Worm (Caenorhabditis elegans) whole organism, L1 larva: ENCODE data around the gene F47B8.3.

Experiments used
- C04F5.9 ChIP-seq: sonication (generic microtip); optimal IDR thresholded peaks from 2 replicates; lab custom pipeline; 2016; ENCODE audit warnings: missing genetic modification characterization, missing compliant biosample characterization
- C16A3.4 ChIP-seq: fragments of 150-350 bp; optimal IDR thresholded peaks from 2 replicates; lab custom pipeline; 2014; ENCODE audit warnings: missing biosample characterization, missing genetic modification characterization
- F16B12.6 ChIP-seq: fragments of 150-350 bp; optimal IDR thresholded peaks from 2 replicates; lab custom pipeline; 2014; ENCODE audit warnings: missing biosample characterization, missing genetic modification characterization
- aha-1 ChIP-seq: fragments of 150-350 bp; optimal IDR thresholded peaks from 2 replicates; lab custom pipeline; 2014; ENCODE audit warnings: missing biosample characterization, missing genetic modification characterization
- blmp-1 ChIP-seq: fragments of 150-350 bp; optimal IDR thresholded peaks from 2 replicates; lab custom pipeline; 2014; ENCODE audit warnings: missing biosample characterization, missing genetic modification characterization
- ceh-8 ChIP-seq: fragments of 200-800 bp; sonication (Bioruptor generic); optimal IDR thresholded peaks from 2 replicates; lab custom pipeline; 2018; ENCODE audit warnings: mild to moderate bottlenecking, missing genetic modification characterization, moderate library complexity, missing compliant biosample characterization
- ces-1 ChIP-seq: fragments of 150-350 bp; optimal IDR thresholded peaks from 2 replicates; lab custom pipeline; 2014; ENCODE audit warnings: missing biosample characterization, missing genetic modification reagents, missing genetic modification characterization
- efl-1 ChIP-seq, 4 experiments: fragments of 150-350 bp; optimal IDR thresholded peaks in 3 of 4; peaks in 1 of 4; 1 replicate in 1 of 4; 2 replicates in 3 of 4; lab custom pipeline; 2014; ENCODE audit warnings: missing biosample characterization in 2 of 4, missing genetic modification characterization in 2 of 4, missing genetic modification reagents in 2 of 4
- efl-3 ChIP-seq: fragments of 200-800 bp; sonication (Bioruptor generic); optimal IDR thresholded peaks from 2 replicates; lab custom pipeline; 2018; ENCODE audit warnings: mild to moderate bottlenecking, missing genetic modification characterization, missing compliant biosample characterization
- egl-13 ChIP-seq: sonication (generic microtip); optimal IDR thresholded peaks from 2 replicates; lab custom pipeline; 2016; ENCODE audit warnings: missing genotype, missing genetic modification reagents, missing genetic modification characterization, missing compliant biosample characterization
- elt-2 ChIP-seq: sonication (generic microtip); optimal IDR thresholded peaks from 2 replicates; lab custom pipeline; 2016; ENCODE audit warnings: missing genetic modification characterization, mild to moderate bottlenecking, inconsistent platforms, missing compliant biosample characterization, missing genetic modification reagents
- elt-3 ChIP-seq, 6 experiments: fragments of 150-350 bp in 1 of 6; sonication (generic microtip); optimal IDR thresholded peaks; 2 replicates each; lab custom pipeline; 2017 to 2018; ENCODE audit warnings: missing biosample characterization in 6 of 6, missing genetic modification characterization in 6 of 6, inconsistent platforms in 1 of 6
- fkh-10 ChIP-seq: sonication (generic microtip); optimal IDR thresholded peaks from 2 replicates; lab custom pipeline; 2017; ENCODE audit warnings: missing biosample characterization, missing genetic modification reagents, missing genetic modification characterization
- fkh-4 ChIP-seq: sonication (generic microtip); optimal IDR thresholded peaks from 2 replicates; lab custom pipeline; 2016; ENCODE audit warnings: missing compliant biosample characterization, missing genetic modification characterization, borderline replicate concordance
- fkh-8 ChIP-seq: sonication (generic microtip); optimal IDR thresholded peaks from 2 replicates; lab custom pipeline; 2016; ENCODE audit warnings: mild to moderate bottlenecking, missing genetic modification characterization, missing compliant biosample characterization
- fos-1 ChIP-seq: fragments of 150-350 bp; optimal IDR thresholded peaks from 2 replicates; lab custom pipeline; 2014; ENCODE audit warnings: missing biosample characterization, missing genetic modification characterization
- grh-1 ChIP-seq: fragments of 200-800 bp; sonication (Bioruptor generic); IDR thresholded peaks from 2 replicates; pipeline ENCODE4 v1.3.6; 2022; ENCODE audit warnings: missing genetic modification reagents, missing genetic modification characterization, missing compliant biosample characterization
- hlh-4 ChIP-seq: sonication (generic microtip); optimal IDR thresholded peaks from 2 replicates; lab custom pipeline; 2016; ENCODE audit warnings: mild to moderate bottlenecking, missing genetic modification characterization, missing compliant biosample characterization
- isw-1 ChIP-seq: fragments of 200-800 bp; sonication (Bioruptor generic); IDR thresholded peaks from 2 replicates; pipeline ENCODE4 v1.3.6; 2022; ENCODE audit warnings: missing genetic modification characterization, missing compliant biosample characterization
- mab-9 ChIP-seq: fragments of 200-800 bp; sonication (Bioruptor generic); IDR thresholded peaks from 2 replicates; pipeline ENCODE4 v1.3.6; 2022; ENCODE audit warnings: missing genetic modification reagents, missing genetic modification characterization, missing compliant biosample characterization
- mdl-1 ChIP-seq, 2 experiments: fragments of 150-350 bp; optimal IDR thresholded peaks; 2 replicates each; lab custom pipeline; 2014 to 2017; ENCODE audit warnings: missing biosample characterization in 2 of 2, missing genetic modification characterization in 2 of 2, inconsistent platforms in 1 of 2
- mef-2 ChIP-seq: fragments of 150-350 bp; optimal IDR thresholded peaks from 2 replicates; lab custom pipeline; 2014; ENCODE audit warnings: missing biosample characterization, missing genetic modification characterization
- mep-1 ChIP-seq: fragments of 150-350 bp; optimal IDR thresholded peaks from 2 replicates; lab custom pipeline; 2014; ENCODE audit warnings: missing biosample characterization, missing genetic modification characterization
- nhr-19 ChIP-seq: fragments of 200-800 bp; sonication (Bioruptor generic); conservative IDR thresholded peaks from 2 replicates; pipeline ENCODE4 v1.3.6; 2022; ENCODE audit warnings: missing genetic modification characterization, missing compliant biosample characterization
- nhr-20 ChIP-seq: sonication (generic microtip); optimal IDR thresholded peaks from 2 replicates; lab custom pipeline; 2016; ENCODE audit warnings: mild to moderate bottlenecking, missing genetic modification characterization, missing compliant biosample characterization
- nhr-237 ChIP-seq: fragments of 150-350 bp; optimal IDR thresholded peaks from 2 replicates; lab custom pipeline; 2014; ENCODE audit warnings: missing biosample characterization, missing genetic modification characterization
- nhr-28 ChIP-seq: fragments of 150-350 bp; optimal IDR thresholded peaks from 2 replicates; lab custom pipeline; 2014; ENCODE audit warnings: missing biosample characterization, missing genetic modification characterization
- nhr-85 ChIP-seq: sonication (generic microtip); peaks from one replicate; lab custom pipeline; 2016; ENCODE audit warnings: missing genetic modification characterization, inconsistent platforms, missing compliant biosample characterization
- pag-3 ChIP-seq: sonication (generic microtip); optimal IDR thresholded peaks from 2 replicates; lab custom pipeline; 2017; ENCODE audit warnings: missing genetic modification characterization, mild to moderate bottlenecking, missing compliant biosample characterization, antibody characterized with exemption, borderline replicate concordance; ENCODE audit not compliant: insufficient read depth
- skn-1 ChIP-seq: fragments of 150-350 bp; optimal IDR thresholded peaks from 2 replicates; lab custom pipeline; 2014; ENCODE audit warnings: missing biosample characterization, missing genetic modification characterization
- snu-23 ChIP-seq: sonication (generic microtip); optimal IDR thresholded peaks from 2 replicates; lab custom pipeline; 2016; ENCODE audit warnings: missing genetic modification characterization, missing compliant biosample characterization
- sox-4 ChIP-seq: sonication (generic microtip); optimal IDR thresholded peaks from 2 replicates; lab custom pipeline; 2016; ENCODE audit warnings: missing genetic modification characterization, missing compliant biosample characterization
- sup-37 ChIP-seq: fragments of 200-800 bp; sonication (Bioruptor generic); optimal IDR thresholded peaks from 2 replicates; lab custom pipeline; 2018; ENCODE audit warnings: mild to moderate bottlenecking, missing genetic modification characterization, missing compliant biosample characterization
- unc-30 ChIP-seq: sonication (generic microtip); optimal IDR thresholded peaks from 2 replicates; lab custom pipeline; 2017; ENCODE audit warnings: missing biosample characterization, missing genetic modification characterization
- unc-62 ChIP-seq: fragments of 150-350 bp; optimal IDR thresholded peaks from 2 replicates; lab custom pipeline; 2014; ENCODE audit warnings: missing biosample characterization, missing genetic modification reagents, missing genetic modification characterization
- unc-98 ChIP-seq: fragments of 200-800 bp; sonication (Bioruptor generic); IDR thresholded peaks from 2 replicates; pipeline ENCODE4 v1.3.6; 2022; ENCODE audit warnings: missing genetic modification characterization, missing compliant biosample characterization
- vab-15 ChIP-seq: sonication (generic microtip); optimal IDR thresholded peaks from 2 replicates; lab custom pipeline; 2017; ENCODE audit warnings: missing genotype, mild to moderate bottlenecking, missing genetic modification characterization, missing compliant biosample characterization
- xbp-1 ChIP-seq: sonication (generic microtip); optimal IDR thresholded peaks from 2 replicates; lab custom pipeline; 2016; ENCODE audit warnings: missing genetic modification characterization, missing compliant biosample characterization
- zip-4 ChIP-seq: fragments of 200-800 bp; sonication (Bioruptor generic); optimal IDR thresholded peaks from 2 replicates; lab custom pipeline; 2018; ENCODE audit warnings: mild to moderate bottlenecking, missing genetic modification characterization, moderate library complexity, missing compliant biosample characterization
- ztf-11 ChIP-seq, 2 experiments: sonication (generic microtip); optimal IDR thresholded peaks; 2 replicates each; lab custom pipeline; 2016 to 2017; ENCODE audit warnings: missing genetic modification characterization in 2 of 2, missing biosample characterization in 1 of 2, missing compliant biosample characterization in 1 of 2
- ztf-4 ChIP-seq: fragments of 150-350 bp; optimal IDR thresholded peaks from 2 replicates; lab custom pipeline; 2014; ENCODE audit warnings: missing biosample characterization, missing genetic modification characterization

Gene F47B8.3

ce11 chrV:14285803-14286202, 37.0 kb downstream of the F47B8.3 start, which contains the start of gene F40G12.11:
F40G12.11 (plus strand) TSS chrV:14286171.
- no peak for TF ChIP-seq sox-4 (tag; lab: Kevin White, UChicago)
- TF ChIP-seq F16B12.6 (tag; lab: Kevin White, UChicago), result no peak
- TF ChIP-seq vab-15, result no peak
- TF ChIP-seq aha-1 (tag; lab: Kevin White, UChicago), result no peak
- TF ChIP-seq mep-1 (tag; lab: Kevin White, UChicago), result no peak
- TF ChIP-seq xbp-1, result no peak
- TF ChIP-seq skn-1, result no peak
- TF ChIP-seq elt-3 (tag; optimal IDR thresholded peaks at IDR 0.05; lab: Kevin White, UChicago), result no peak
- TF ChIP-seq snu-23 (GFP tag; lab: Kevin White, UChicago), result no peak
- no peak for TF ChIP-seq mdl-1 (tag; optimal IDR thresholded peaks at IDR 0.05; lab: Kevin White, UChicago)
- TF ChIP-seq unc-30 (tag; lab: Kevin White, UChicago), result no peak
- TF ChIP-seq, all 84 proteins: peak for 0

DNA sequence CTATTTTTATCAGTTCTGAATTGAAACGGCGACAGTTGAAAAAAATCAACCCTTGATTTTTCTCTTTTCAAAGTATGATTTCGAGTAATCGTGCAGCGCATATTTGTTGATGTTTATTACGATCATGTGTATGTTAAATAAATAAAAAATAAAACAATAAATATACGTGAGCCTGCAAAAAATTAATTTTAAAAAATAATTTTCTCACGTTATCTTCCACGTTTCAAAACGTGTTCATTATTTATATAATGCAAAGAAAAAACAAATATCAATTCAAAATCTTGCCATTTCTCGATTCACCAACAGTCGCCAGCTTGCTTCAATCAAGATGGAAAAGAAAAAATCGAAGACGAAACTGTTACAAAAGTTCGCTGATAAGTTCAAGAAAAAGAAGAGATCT, 39.6 kb downstream of the F47B8.3 start, which contains the start of gene F40G12.10:
Gene F40G12.10, plus strand, starts transcription at position 301 of the 400 bp plus-strand sequence.
- TF ChIP-seq ces-1 (GFP tag; lab: Kevin White, UChicago) (no peak), isw-1 (GFP tag; lab: Robert Waterston, UW) (no peak), C04F5.9 (tag; lab: Kevin White, UChicago) (no peak), blmp-1 (tag; lab: Kevin White, UChicago) (no peak), xbp-1 (no peak), nhr-20 (tag; lab: Kevin White, UChicago) (no peak), unc-62 (GFP tag; lab: Kevin White, UChicago) (no peak), unc-98 (GFP tag; lab: Robert Waterston, UW) (no peak), fos-1 (tag; lab: Kevin White, UChicago) (no peak), hlh-4 (tag; lab: Kevin White, UChicago) (no peak), mef-2 (tag; lab: Kevin White, UChicago) (no peak), vab-15 (no peak), zip-4 (GFP tag; lab: Kevin White, UChicago) (no peak), fkh-4 (tag; lab: Kevin White, UChicago) (no peak), fkh-8 (tag; lab: Kevin White, UChicago) (no peak), grh-1 (GFP tag; lab: Robert Waterston, UW) (no peak), nhr-28 (tag; lab: Kevin White, UChicago) (no peak), elt-2 (tag; lab: Kevin White, UChicago) (no peak), ztf-4 (tag; lab: Kevin White, UChicago) (no peak)

- TF ChIP-seq C16A3.4 (no peak), F16B12.6 (tag; lab: Kevin White, UChicago) (no peak), efl-1 (optimal IDR thresholded peaks at IDR 0.05; lab: Kevin White, UChicago) (no peak), efl-1 (GFP tag; optimal IDR thresholded peaks at IDR 0.05 in 1 of 2; lab: Kevin White, UChicago) (no peak), efl-3 (GFP tag; lab: Kevin White, UChicago) (no peak), sup-37 (GFP tag; lab: Kevin White, UChicago) (no peak), snu-23 (GFP tag; lab: Kevin White, UChicago) (no peak), ztf-11 (tag; optimal IDR thresholded peaks at IDR 0.05; lab: Kevin White, UChicago) (no peak), fkh-10 (GFP tag; lab: Kevin White, UChicago) (no peak), unc-30 (tag; lab: Kevin White, UChicago) (no peak)
Observed at ce11 chrV:14282222-14282709, 40.5 kb downstream of the F47B8.3 start, which contains the start of the genes srt-74 and F40G12.9. srt-74 (minus strand) TSS chrV:14282322. F40G12.9 (plus strand) TSS chrV:14282659.

DNA sequence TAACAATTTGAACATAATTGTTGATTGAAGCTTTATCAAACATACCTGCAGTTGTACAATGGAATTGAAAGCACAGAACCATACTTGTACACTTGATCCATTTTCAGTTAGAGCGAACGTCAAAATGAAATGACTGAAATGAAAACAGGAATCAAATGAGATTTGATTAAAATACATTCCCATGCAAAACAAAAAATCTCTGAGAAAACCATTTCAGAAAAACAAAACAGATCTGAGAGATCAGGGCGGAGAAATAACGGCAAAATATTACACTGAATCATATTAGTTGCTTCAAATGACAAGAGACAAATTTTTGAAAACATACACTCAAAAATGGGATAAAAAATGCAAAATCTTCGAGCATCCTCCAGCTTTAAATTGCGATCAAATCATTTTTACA, 43.0 kb downstream of the F47B8.3 start, which contains the start of gene srt-33:
Gene srt-33, minus strand, starts transcription at position 101 of the 400 bp plus-strand sequence.
- TF ChIP-seq nhr-85 (tag; lab: Kevin White, UChicago) (no peak), mab-9 (GFP tag; lab: Robert Waterston, UW) (no peak), nhr-19 (GFP tag; lab: Robert Waterston, UW) (no peak), egl-13 (tag; lab: Kevin White, UChicago) (no peak), fkh-4 (tag; lab: Kevin White, UChicago) (no peak), nhr-237 (tag; lab: Kevin White, UChicago) (no peak), pag-3 (tag; lab: Kevin White, UChicago) (no peak), grh-1 (GFP tag; lab: Robert Waterston, UW) (no peak), ceh-8 (GFP tag; lab: Kevin White, UChicago) (no peak)
